Worm (Caenorhabditis elegans) whole organism, L4 larva: ENCODE results near the gene R148.8.
A peak's percentile ranks its signal among the peaks of the same experiment; 100 is the strongest.

Experiments used
- arid-1 ChIP-seq: fragments of 200-800 bp; sonication (Bioruptor generic); conservative IDR thresholded peaks from 2 replicates; pipeline ENCODE4 v1.3.6; 2022; ENCODE audit warnings: missing genetic modification reagents, missing genetic modification characterization, missing compliant biosample characterization
- dve-1 ChIP-seq: sonication (generic microtip); optimal IDR thresholded peaks from 2 replicates; lab custom pipeline; 2017; ENCODE audit warnings: antibody characterized with exemption, mild to moderate bottlenecking, missing genetic modification characterization, missing compliant biosample characterization; ENCODE audit not compliant: insufficient read depth
- egl-27 ChIP-seq: sonication (generic microtip); optimal IDR thresholded peaks from 3 replicates; lab custom pipeline; 2017; ENCODE audit warnings: missing biosample characterization, missing genetic modification reagents, missing genetic modification characterization
- fkh-10 ChIP-seq: fragments of 150-350 bp; optimal IDR thresholded peaks from 2 replicates; lab custom pipeline; 2014; ENCODE audit warnings: missing biosample characterization, missing genetic modification reagents, missing genetic modification characterization
- lsy-2 ChIP-seq, 2 experiments: fragments of 150-350 bp in 1 of 2; sonication (generic microtip) in 1 of 2; optimal IDR thresholded peaks; 2 replicates each; lab custom pipeline; 2014 to 2017; ENCODE audit warnings: missing biosample characterization in 2 of 2, missing genetic modification characterization in 2 of 2
- nhr-10 ChIP-seq: fragments of 150-350 bp; optimal IDR thresholded peaks from 2 replicates; lab custom pipeline; 2014; ENCODE audit warnings: missing biosample characterization, missing genetic modification characterization
- nhr-111 ChIP-seq: fragments of 200-800 bp; sonication (Bioruptor generic); optimal IDR thresholded peaks from 2 replicates; lab custom pipeline; 2018; ENCODE audit warnings: mild to moderate bottlenecking, missing genetic modification characterization, missing compliant biosample characterization
- nhr-237 ChIP-seq: sonication (generic microtip); optimal IDR thresholded peaks from 2 replicates; lab custom pipeline; 2017; ENCODE audit warnings: missing biosample characterization, missing genetic modification characterization
- nhr-28 ChIP-seq: fragments of 150-350 bp; optimal IDR thresholded peaks from 2 replicates; lab custom pipeline; 2014; ENCODE audit warnings: missing biosample characterization, missing genetic modification characterization
- nhr-6 ChIP-seq: fragments of 150-350 bp; optimal IDR thresholded peaks from 2 replicates; lab custom pipeline; 2014; ENCODE audit warnings: missing biosample characterization, missing genetic modification characterization
- zag-1 ChIP-seq: fragments of 150-350 bp; optimal IDR thresholded peaks from 2 replicates; lab custom pipeline; 2014; ENCODE audit warnings: missing biosample characterization, missing genetic modification characterization
- ztf-7 ChIP-seq: fragments of 150-350 bp; optimal IDR thresholded peaks from 2 replicates; lab custom pipeline; 2014; ENCODE audit warnings: missing biosample characterization, missing genetic modification characterization

- no peak for TF ChIP-seq nhr-237 (tag; lab: Kevin White, UChicago)
- no peak for TF ChIP-seq nhr-6 (tag; lab: Kevin White, UChicago)
- TF ChIP-seq nhr-28 (tag; lab: Kevin White, UChicago) = no peak
- TF ChIP-seq ztf-7 (tag; lab: Kevin White, UChicago) = no peak
- TF ChIP-seq zag-1 (tag; lab: Kevin White, UChicago) = no peak
- no peak for TF ChIP-seq fkh-10
- TF ChIP-seq arid-1 (GFP tag; lab: Robert Waterston, UW) = 0 out of 2 replicates have a peak, but pooled peaks have one; percentile 40
- TF ChIP-seq egl-27 (tag; lab: Kevin White, UChicago) = no peak
- no peak for TF ChIP-seq nhr-10 (tag; lab: Kevin White, UChicago)
- TF ChIP-seq dve-1 = peak; percentile 29
- TF ChIP-seq lsy-2 (tag; optimal IDR thresholded peaks at IDR 0.05; lab: Kevin White, UChicago) = peak in 1 of 2 experiments; percentile 49
- TF ChIP-seq nhr-111 = no peak
Measured at ce11 chrIII:3174985-3175384, 16.3 kb upstream of the R148.8 start, which contains the start of gene R148.3.
